Fruit fly (Drosophila melanogaster) whole organism, embryonic: ENCODE results near the gene Nse4.

ENCODE experiments used
- Adf1 ChIP-seq: fragments of 200-800 bp; sonication (Bioruptor generic); IDR thresholded peaks from 2 replicates; pipeline ENCODE4 v1.3.6; 2022; ENCODE audit warnings: missing biosample characterization, missing genetic modification characterization
- CG10147 ChIP-seq: fragments of 200-800 bp; sonication (Bioruptor generic); optimal IDR thresholded peaks from 2 replicates; lab custom pipeline; 2019; ENCODE audit warnings: missing biosample characterization, mild to moderate bottlenecking, missing genetic modification characterization, moderate library complexity
- CG11093 ChIP-seq: fragments of 200-800 bp; sonication (Bioruptor generic); IDR thresholded peaks from 3 replicates; pipeline ENCODE4 v1.3.6; 2022; ENCODE audit warnings: missing biosample characterization, missing genetic modification characterization
- CG11456 ChIP-seq: fragments of 200-800 bp; sonication (Bioruptor generic); IDR thresholded peaks from 3 replicates; pipeline ENCODE4 v1.3.6; 2022; ENCODE audit warnings: missing biosample characterization, missing genetic modification characterization
- CG13287 ChIP-seq: fragments of 200-800 bp; sonication (Bioruptor generic); IDR thresholded peaks from 2 replicates; pipeline ENCODE4 v1.3.6; 2022; ENCODE audit warnings: missing biosample characterization, missing genetic modification characterization; ENCODE audit not compliant: partially characterized antibody
- CG14710 ChIP-seq: fragments of 200-800 bp; sonication (Bioruptor generic); optimal IDR thresholded peaks from 3 replicates; lab custom pipeline; 2019; ENCODE audit warnings: missing biosample characterization, mild to moderate bottlenecking, missing genetic modification characterization, moderate library complexity
- CG15011 ChIP-seq: fragments of 200-800 bp; sonication (Bioruptor generic); optimal IDR thresholded peaks from 3 replicates; lab custom pipeline; 2018; ENCODE audit warnings: missing biosample characterization, mild to moderate bottlenecking, missing genetic modification characterization
- CG15073 ChIP-seq: fragments of 200-800 bp; sonication (Bioruptor generic); optimal IDR thresholded peaks from 2 replicates; lab custom pipeline; 2016; ENCODE audit warnings: missing biosample characterization, missing genetic modification characterization
- CG1647 ChIP-seq: fragments of 200-800 bp; sonication (Bioruptor generic); optimal IDR thresholded peaks from 3 replicates; lab custom pipeline; 2016; ENCODE audit warnings: missing biosample characterization, missing genetic modification characterization
- CG16779 ChIP-seq: fragments of 200-800 bp; sonication (Bioruptor generic); IDR thresholded peaks from 2 replicates; pipeline ENCODE4 v1.3.6; 2022; ENCODE audit warnings: missing biosample characterization, missing genetic modification characterization
- CG17186 ChIP-seq: fragments of 200-800 bp; sonication (Bioruptor generic); optimal IDR thresholded peaks from 3 replicates; lab custom pipeline; 2017; ENCODE audit warnings: missing biosample characterization, missing genetic modification reagents, missing genetic modification characterization
- CG17385 ChIP-seq: fragments of 200-800 bp; sonication (Bioruptor generic); optimal IDR thresholded peaks from 3 replicates; lab custom pipeline; 2018; ENCODE audit warnings: missing biosample characterization, mild to moderate bottlenecking, missing genetic modification characterization
- CG18599 ChIP-seq: fragments of 200-800 bp; sonication (Bioruptor generic); optimal IDR thresholded peaks from 3 replicates; lab custom pipeline; 2017; ENCODE audit warnings: missing biosample characterization, missing genetic modification characterization, mild to moderate bottlenecking, moderate library complexity, missing genetic modification reagents
- CG18764 ChIP-seq: fragments of 200-800 bp; sonication (Bioruptor generic); optimal IDR thresholded peaks from 3 replicates; lab custom pipeline; 2016; ENCODE audit warnings: missing biosample characterization, missing genetic modification characterization
- CG30403 ChIP-seq: fragments of 200-800 bp; sonication (Bioruptor generic); optimal IDR thresholded peaks from 3 replicates; lab custom pipeline; 2016; ENCODE audit warnings: missing biosample characterization, missing genetic modification characterization
- CG4328 ChIP-seq: fragments of 200-800 bp; sonication (Bioruptor generic); optimal IDR thresholded peaks from 3 replicates; lab custom pipeline; 2017; ENCODE audit warnings: missing biosample characterization, missing genetic modification reagents, missing genetic modification characterization
- CG5245 ChIP-seq: fragments of 200-800 bp; sonication (Bioruptor generic); optimal IDR thresholded peaks from 3 replicates; lab custom pipeline; 2016; ENCODE audit warnings: missing biosample characterization, missing genetic modification characterization
- Chrac-16 ChIP-seq: fragments of 200-800 bp; sonication (Bioruptor generic); optimal IDR thresholded peaks from 3 replicates; lab custom pipeline; 2016; ENCODE audit warnings: missing biosample characterization, missing genetic modification characterization
- CrebB ChIP-seq: fragments of 200-800 bp; sonication (Bioruptor generic); optimal IDR thresholded peaks from 3 replicates; lab custom pipeline; 2018; ENCODE audit warnings: missing biosample characterization, mild to moderate bottlenecking, missing genetic modification characterization
- Dip2 ChIP-seq: fragments of 200-800 bp; sonication (Bioruptor generic); IDR thresholded peaks from 2 replicates; pipeline ENCODE4 v1.3.6; 2022; ENCODE audit warnings: missing biosample characterization, missing genetic modification characterization
- E2f1 ChIP-seq: fragments of 200-800 bp; sonication (Bioruptor generic); IDR thresholded peaks from 2 replicates; pipeline ENCODE4 v1.3.6; 2022; ENCODE audit warnings: missing biosample characterization, missing genetic modification characterization
- E2f2 ChIP-seq: fragments of 200-800 bp; sonication (Bioruptor generic); IDR thresholded peaks from 2 replicates; pipeline ENCODE4 v1.3.6; 2022; ENCODE audit warnings: missing biosample characterization, missing genetic modification characterization
- HLH54F ChIP-seq: fragments of 200-800 bp; sonication (Bioruptor generic); optimal IDR thresholded peaks from 3 replicates; lab custom pipeline; 2016; ENCODE audit warnings: missing biosample characterization, missing genetic modification characterization
- HmgZ ChIP-seq: fragments of 200-800 bp; sonication (Bioruptor generic); optimal IDR thresholded peaks from 2 replicates; lab custom pipeline; 2018; ENCODE audit warnings: missing biosample characterization, mild to moderate bottlenecking, missing genetic modification characterization
- Hmx ChIP-seq: fragments of 200-800 bp; sonication (Bioruptor generic); optimal IDR thresholded peaks from 2 replicates; lab custom pipeline; 2016; ENCODE audit warnings: missing biosample characterization, missing genetic modification characterization
- Hr3 ChIP-seq: fragments of 200-800 bp; sonication (Bioruptor generic); optimal IDR thresholded peaks from 3 replicates; lab custom pipeline; 2016; ENCODE audit warnings: missing biosample characterization, missing genetic modification characterization
- NK7.1 ChIP-seq: fragments of 200-800 bp; sonication (Bioruptor generic); optimal IDR thresholded peaks from 3 replicates; lab custom pipeline; 2016; ENCODE audit warnings: missing biosample characterization, missing genetic modification characterization
- PHDP ChIP-seq: fragments of 200-800 bp; sonication (Bioruptor generic); optimal IDR thresholded peaks from 3 replicates; lab custom pipeline; 2018; ENCODE audit warnings: missing biosample characterization, mild to moderate bottlenecking, missing genetic modification characterization, moderate library complexity
- Xrp1 ChIP-seq: fragments of 200-800 bp; sonication (Bioruptor generic); IDR thresholded peaks from 2 replicates; pipeline ENCODE4 v1.3.6; 2022; ENCODE audit warnings: missing biosample characterization, missing genetic modification characterization
- ash1 ChIP-seq: fragments of 200-800 bp; sonication (Bioruptor generic); optimal IDR thresholded peaks from 2 replicates; lab custom pipeline; 2018; ENCODE audit warnings: missing biosample characterization, mild to moderate bottlenecking, missing genetic modification characterization
- az2 ChIP-seq: fragments of 200-800 bp; sonication (Bioruptor generic); optimal IDR thresholded peaks from 3 replicates; lab custom pipeline; 2016; ENCODE audit warnings: missing biosample characterization, missing genetic modification characterization
- bcd ChIP-seq: fragments of 200-800 bp; sonication (Bioruptor generic); optimal IDR thresholded peaks from 2 replicates; lab custom pipeline; 2017; ENCODE audit warnings: missing biosample characterization, mild to moderate bottlenecking, missing genetic modification characterization
- cg ChIP-seq: fragments of 200-800 bp; sonication (Bioruptor generic); optimal IDR thresholded peaks from 3 replicates; lab custom pipeline; 2019; ENCODE audit warnings: missing biosample characterization, mild to moderate bottlenecking, missing genetic modification characterization, moderate library complexity
- dimm ChIP-seq: fragments of 200-800 bp; sonication (Bioruptor generic); IDR thresholded peaks from 2 replicates; pipeline ENCODE4 v1.3.6; 2022; ENCODE audit warnings: missing biosample characterization, missing genetic modification characterization
- exex ChIP-seq: fragments of 200-800 bp; sonication (Bioruptor generic); optimal IDR thresholded peaks from 4 replicates; lab custom pipeline; 2018; ENCODE audit warnings: missing biosample characterization, mild to moderate bottlenecking, missing genetic modification characterization, moderate library complexity
- eyg ChIP-seq: fragments of 200-800 bp; sonication (Bioruptor generic); optimal IDR thresholded peaks from 3 replicates; lab custom pipeline; 2016; ENCODE audit warnings: missing biosample characterization, missing genetic modification characterization
- ind ChIP-seq: fragments of 200-800 bp; sonication (Bioruptor generic); optimal IDR thresholded peaks from 3 replicates; lab custom pipeline; 2016; ENCODE audit warnings: missing biosample characterization, missing genetic modification characterization
- maf-S ChIP-seq: fragments of 200-800 bp; sonication (Bioruptor generic); optimal IDR thresholded peaks from 2 replicates; lab custom pipeline; 2016; ENCODE audit warnings: missing biosample characterization, missing genetic modification characterization
- mld ChIP-seq: fragments of 200-800 bp; sonication (Bioruptor generic); IDR thresholded peaks from 3 replicates; pipeline ENCODE4 v1.3.6; 2022; ENCODE audit warnings: missing biosample characterization, missing genetic modification characterization; ENCODE audit not compliant: partially characterized antibody
- pros ChIP-seq: fragments of 200-800 bp; sonication (Bioruptor generic); optimal IDR thresholded peaks from 3 replicates; lab custom pipeline; 2019; ENCODE audit warnings: missing biosample characterization, mild to moderate bottlenecking, missing genetic modification characterization, moderate library complexity
- sc ChIP-seq, 3 experiments: fragments of >200 bp in 2 of 3; fragments of 200-800 bp in 1 of 3; sonication (Bioruptor generic) in 1 of 3; optimal IDR thresholded peaks; 2 replicates in 2 of 3; 3 replicates in 1 of 3; lab custom pipeline; 2017; ENCODE audit warnings: mild to moderate bottlenecking in 1 of 3, missing biosample characterization in 1 of 3, missing genetic modification characterization in 1 of 3, missing genetic modification reagents in 1 of 3
- scrt ChIP-seq: fragments of 200-800 bp; sonication (Bioruptor generic); optimal IDR thresholded peaks from 2 replicates; lab custom pipeline; 2018; ENCODE audit warnings: missing biosample characterization, mild to moderate bottlenecking, missing genetic modification characterization, moderate library complexity
- sim ChIP-seq: fragments of 200-800 bp; sonication (Bioruptor generic); IDR thresholded peaks from 2 replicates; pipeline ENCODE4 v1.3.6; 2022; ENCODE audit warnings: missing biosample characterization, missing genetic modification characterization
- sna ChIP-seq: fragments of 200-800 bp; sonication (Bioruptor generic); IDR thresholded peaks from 2 replicates; pipeline ENCODE4 v1.3.6; 2022; ENCODE audit warnings: missing biosample characterization, missing genetic modification characterization; ENCODE audit not compliant: partially characterized antibody
- stwl ChIP-seq: fragments of 200-800 bp; sonication (Bioruptor generic); optimal IDR thresholded peaks from 3 replicates; lab custom pipeline; 2018; ENCODE audit warnings: missing biosample characterization, mild to moderate bottlenecking, missing genetic modification characterization, moderate library complexity
- tio ChIP-seq: fragments of 200-800 bp; sonication (Bioruptor generic); optimal IDR thresholded peaks from 2 replicates; lab custom pipeline; 2017; ENCODE audit warnings: missing biosample characterization, missing genetic modification characterization, inconsistent platforms
- trh ChIP-seq: fragments of 200-800 bp; sonication (Bioruptor generic); optimal IDR thresholded peaks from 2 replicates; lab custom pipeline; 2016; ENCODE audit warnings: missing biosample characterization, missing genetic modification characterization
- unc-4 ChIP-seq: fragments of 200-800 bp; sonication (Bioruptor generic); IDR thresholded peaks from 2 replicates; pipeline ENCODE4 v1.3.6; 2022; ENCODE audit warnings: missing biosample characterization, missing genetic modification characterization; ENCODE audit not compliant: partially characterized antibody
- zen2 ChIP-seq: fragments of 200-800 bp; sonication (Bioruptor generic); IDR thresholded peaks from 3 replicates; pipeline ENCODE4 v1.3.6; 2022; ENCODE audit warnings: missing biosample characterization, missing genetic modification characterization; ENCODE audit not compliant: partially characterized antibody

Nse4 gene

dm6 chr2L:10442048-10442790 is 3.0 kb downstream of the Nse4 start, which contains the start of gene loh (continued):
- peak; percentile 45 for TF ChIP-seq az2
- no peak for TF ChIP-seq exex
- TF ChIP-seq CG17186 (GFP tag; lab: Kevin White, UChicago), result no peak
- TF ChIP-seq CG18764, result no peak
- no peak for TF ChIP-seq CG16779 (GFP tag; lab: Robert Waterston, UW)
- peak; percentile 62 for TF ChIP-seq CG30403 (GFP tag; lab: Kevin White, UChicago)
- TF ChIP-seq sna, result no peak
- TF ChIP-seq CG1647, result no peak
- no peak for TF ChIP-seq CG11093 (GFP tag; lab: Robert Waterston, UW)
- no peak for TF ChIP-seq mld (GFP tag; lab: Robert Waterston, UW)
- no peak for TF ChIP-seq sc (optimal IDR thresholded peaks at IDR 0.05; lab: Kevin White, UChicago)
- peak; percentile 44 for TF ChIP-seq sc (GFP tag; optimal IDR thresholded peaks at IDR 0.05; lab: Kevin White, UChicago)
- TF ChIP-seq Hmx, result peak; percentile 2
- TF ChIP-seq CG15011 (GFP tag; lab: Kevin White, UChicago), result no peak
- TF ChIP-seq CG14710 (tag; lab: Kevin White, UChicago), result peak; percentile 75
- peak; percentile 30; the same call in 1 of the 2 replicates for TF ChIP-seq E2f2 (GFP tag; lab: Robert Waterston, UW)
- TF ChIP-seq HLH54F (GFP tag; lab: Kevin White, UChicago), result no peak
- no peak for TF ChIP-seq HmgZ (tag; lab: Kevin White, UChicago)
- TF ChIP-seq maf-S, result no peak
- TF ChIP-seq E2f1 (GFP tag; lab: Robert Waterston, UW), result peak; percentile 17; the same call in 1 of the 2 replicates
- peak; percentile 51 for TF ChIP-seq PHDP (tag; lab: Kevin White, UChicago)
- TF ChIP-seq sim, result no peak
- no peak for TF ChIP-seq NK7.1 (GFP tag; lab: Kevin White, UChicago)
- TF ChIP-seq CrebB (tag; lab: Kevin White, UChicago), result no peak
- TF ChIP-seq Dip2 (GFP tag; lab: Robert Waterston, UW), result no peak
- no peak for TF ChIP-seq CG13287 (GFP tag; lab: Robert Waterston, UW)
- TF ChIP-seq Adf1 (GFP tag; lab: Robert Waterston, UW), result no peak
- no peak for TF ChIP-seq pros
- no peak for TF ChIP-seq ash1 (GFP tag; lab: Kevin White, UChicago)
- no peak for TF ChIP-seq CG15073
- no peak for TF ChIP-seq CG11456 (GFP tag; lab: Robert Waterston, UW)
- TF ChIP-seq CG5245 (GFP tag; lab: Kevin White, UChicago), result no peak
- TF ChIP-seq unc-4 (GFP tag; lab: Robert Waterston, UW), result no peak
- TF ChIP-seq CG10147, result peak; percentile 47
- peak; percentile 7 for TF ChIP-seq trh (GFP tag; lab: Kevin White, UChicago)
- TF ChIP-seq cg (GFP tag; lab: Kevin White, UChicago), result peak; percentile 3
- peak; percentile 55 for TF ChIP-seq bcd (GFP tag; lab: Kevin White, UChicago)
- TF ChIP-seq CG4328 (GFP tag; lab: Kevin White, UChicago), result no peak
- peak; percentile 55 for TF ChIP-seq tio (GFP tag; lab: Kevin White, UChicago)
- TF ChIP-seq CG17385, result peak; percentile 65
- peak; percentile 53 for TF ChIP-seq Hr3 (GFP tag; lab: Kevin White, UChicago)
- no peak for TF ChIP-seq scrt (GFP tag; lab: Kevin White, UChicago)
- TF ChIP-seq CG18599 (GFP tag; lab: Kevin White, UChicago), result no peak
- no peak for TF ChIP-seq eyg
- no peak for TF ChIP-seq Chrac-16 (GFP tag; lab: Kevin White, UChicago)
- TF ChIP-seq dimm (GFP tag; lab: Robert Waterston, UW), result no peak
- no peak for TF ChIP-seq stwl (tag; lab: Kevin White, UChicago)
- no peak for TF ChIP-seq zen2
- TF ChIP-seq ind (GFP tag; lab: Kevin White, UChicago), result peak; percentile 51
- peak; percentile 57; the same call in 1 of the 2 replicates for TF ChIP-seq Xrp1 (GFP tag; lab: Robert Waterston, UW)
